Fruit fly (Drosophila melanogaster) whole organism, embryonic: Measurements from ENCODE around the gene CG14718.

Experiments
- ATbp ChIP-seq: fragments of 200-800 bp; sonication (Bioruptor generic); optimal IDR thresholded peaks from 2 replicates; lab custom pipeline; 2017; ENCODE audit warnings: missing biosample characterization, mild to moderate bottlenecking, missing genetic modification characterization, missing genetic modification reagents
- BEAF-32 ChIP-seq: fragments of 200-800 bp; sonication (Bioruptor generic); optimal IDR thresholded peaks from 3 replicates; lab custom pipeline; 2017; ENCODE audit warnings: missing biosample characterization, missing genetic modification characterization, mild to moderate bottlenecking, moderate library complexity, missing genetic modification reagents
- CG10654 ChIP-seq: fragments of 200-800 bp; sonication (Bioruptor generic); optimal IDR thresholded peaks from 2 replicates; lab custom pipeline; 2016; ENCODE audit warnings: missing biosample characterization, missing genetic modification characterization
- CG11504 ChIP-seq: fragments of 200-800 bp; sonication (Bioruptor generic); optimal IDR thresholded peaks from 3 replicates; lab custom pipeline; 2019; ENCODE audit warnings: missing biosample characterization, mild to moderate bottlenecking, missing genetic modification characterization, moderate library complexity
- CG11696 ChIP-seq: fragments of 200-800 bp; sonication (Bioruptor generic); IDR thresholded peaks from 2 replicates; pipeline ENCODE4 v1.3.6; 2022; ENCODE audit warnings: missing biosample characterization, missing genetic modification characterization
- CG12769 ChIP-seq: fragments of 200-800 bp; sonication (Bioruptor generic); optimal IDR thresholded peaks from 2 replicates; lab custom pipeline; 2019; ENCODE audit warnings: missing biosample characterization, mild to moderate bottlenecking, missing genetic modification characterization, moderate library complexity
- CG13287 ChIP-seq: fragments of 200-800 bp; sonication (Bioruptor generic); IDR thresholded peaks from 2 replicates; pipeline ENCODE4 v1.3.6; 2022; ENCODE audit warnings: missing biosample characterization, missing genetic modification characterization; ENCODE audit not compliant: partially characterized antibody
- CG14014 ChIP-seq: fragments of 200-800 bp; sonication (Bioruptor generic); IDR thresholded peaks from 2 replicates; pipeline ENCODE4 v1.3.6; 2022; ENCODE audit warnings: missing biosample characterization, missing genetic modification characterization
- CG15269 ChIP-seq: fragments of 200-800 bp; sonication (Bioruptor generic); optimal IDR thresholded peaks from 2 replicates; lab custom pipeline; 2018; ENCODE audit warnings: missing biosample characterization, mild to moderate bottlenecking, missing genetic modification characterization, moderate library complexity
- CG17361 ChIP-seq: fragments of 200-800 bp; sonication (Bioruptor generic); IDR thresholded peaks from 3 replicates; pipeline ENCODE4 v1.3.6; 2022; ENCODE audit warnings: missing biosample characterization, missing genetic modification characterization
- CG3065 ChIP-seq: fragments of 200-800 bp; sonication (Bioruptor generic); optimal IDR thresholded peaks from 2 replicates; lab custom pipeline; 2016; ENCODE audit warnings: missing biosample characterization, missing genetic modification characterization
- CG4617 ChIP-seq: fragments of 200-800 bp; sonication (Bioruptor generic); optimal IDR thresholded peaks from 3 replicates; lab custom pipeline; 2016; ENCODE audit warnings: missing biosample characterization, missing genetic modification characterization, borderline replicate concordance
- CG5180 ChIP-seq: fragments of 200-800 bp; sonication (Bioruptor generic); optimal IDR thresholded peaks from 3 replicates; lab custom pipeline; 2017; ENCODE audit warnings: missing biosample characterization, missing genetic modification characterization, mild to moderate bottlenecking, moderate library complexity, missing genetic modification reagents
- CG5953 ChIP-seq: fragments of 200-800 bp; sonication (Bioruptor generic); IDR thresholded peaks from 2 replicates; pipeline ENCODE4 v1.3.6; 2022; ENCODE audit warnings: missing biosample characterization, missing genetic modification characterization
- CG7271 ChIP-seq: fragments of 200-800 bp; sonication (Bioruptor generic); optimal IDR thresholded peaks from 2 replicates; lab custom pipeline; 2018; ENCODE audit warnings: missing biosample characterization, mild to moderate bottlenecking, missing genetic modification characterization, moderate library complexity
- CG7357 ChIP-seq: fragments of 200-800 bp; sonication (Bioruptor generic); IDR thresholded peaks from 3 replicates; pipeline ENCODE4 v1.3.6; 2022; ENCODE audit warnings: missing biosample characterization, missing genetic modification characterization
- CG8089 ChIP-seq: fragments of 200-800 bp; sonication (Bioruptor generic); optimal IDR thresholded peaks from 3 replicates; lab custom pipeline; 2016; ENCODE audit warnings: missing biosample characterization, missing genetic modification characterization
- CG8924 ChIP-seq: fragments of 200-800 bp; optimal IDR thresholded peaks from 3 replicates; lab custom pipeline; 2019; ENCODE audit warnings: missing biosample characterization, mild to moderate bottlenecking, missing genetic modification characterization, moderate library complexity
- CG9437 ChIP-seq: fragments of 200-800 bp; sonication (Bioruptor generic); optimal IDR thresholded peaks from 2 replicates; lab custom pipeline; 2018; ENCODE audit warnings: missing biosample characterization, mild to moderate bottlenecking, missing genetic modification characterization
- CoRest ChIP-seq: fragments of 200-800 bp; sonication (Bioruptor generic); optimal IDR thresholded peaks from 3 replicates; lab custom pipeline; 2018; ENCODE audit warnings: missing biosample characterization, mild to moderate bottlenecking, missing genetic modification characterization, moderate library complexity
- Dbx ChIP-seq: fragments of 200-800 bp; sonication (Bioruptor generic); IDR thresholded peaks from 3 replicates; pipeline ENCODE4 v1.3.6; 2022; ENCODE audit warnings: missing biosample characterization, missing genetic modification characterization
- Eip74EF ChIP-seq, 2 experiments: fragments of 200-800 bp in 1 of 2; fragments of >200 bp in 1 of 2; sonication (Bioruptor generic) in 1 of 2; optimal IDR thresholded peaks; 2 replicates each; lab custom pipeline; 2017 to 2019; ENCODE audit warnings: missing biosample characterization in 2 of 2, missing genetic modification characterization in 2 of 2, mild to moderate bottlenecking in 1 of 2, moderate library complexity in 1 of 2
- Hr51 ChIP-seq, 2 experiments: fragments of 200-800 bp; sonication (Bioruptor generic); optimal IDR thresholded peaks; 2 replicates in 1 of 2; 3 replicates in 1 of 2; lab custom pipeline; 2016 to 2018; ENCODE audit warnings: missing biosample characterization in 2 of 2, missing genetic modification characterization in 2 of 2, mild to moderate bottlenecking in 1 of 2, moderate library complexity in 1 of 2
- Meics ChIP-seq: fragments of 200-800 bp; sonication (Bioruptor generic); optimal IDR thresholded peaks from 2 replicates; lab custom pipeline; 2017; ENCODE audit warnings: missing biosample characterization, mild to moderate bottlenecking, missing genetic modification characterization
- Mrtf ChIP-seq: fragments of 200-800 bp; sonication (Bioruptor generic); IDR thresholded peaks from 3 replicates; pipeline ENCODE4 v1.3.6; 2022; ENCODE audit warnings: missing biosample characterization, missing genetic modification characterization
- NFAT ChIP-seq: fragments of 200-800 bp; sonication (Bioruptor generic); IDR thresholded peaks from 2 replicates; pipeline ENCODE4 v1.3.6; 2022; ENCODE audit warnings: missing biosample characterization, missing genetic modification characterization
- Oli ChIP-seq: fragments of 200-800 bp; sonication (Bioruptor generic); optimal IDR thresholded peaks from 2 replicates; lab custom pipeline; 2018; ENCODE audit warnings: missing biosample characterization, mild to moderate bottlenecking, missing genetic modification characterization, moderate library complexity
- Opbp ChIP-seq: fragments of 200-800 bp; sonication (Bioruptor generic); IDR thresholded peaks from 3 replicates; pipeline ENCODE4 v1.3.6; 2022; ENCODE audit warnings: missing biosample characterization, missing genetic modification characterization; ENCODE audit not compliant: partially characterized antibody
- PHDP ChIP-seq: fragments of 200-800 bp; sonication (Bioruptor generic); optimal IDR thresholded peaks from 3 replicates; lab custom pipeline; 2018; ENCODE audit warnings: missing biosample characterization, mild to moderate bottlenecking, missing genetic modification characterization, moderate library complexity
- Stat92E ChIP-seq, 3 experiments: fragments of >200 bp in 2 of 3; fragments of 200-800 bp in 1 of 3; sonication (Bioruptor generic) in 1 of 3; optimal IDR thresholded peaks; 2 replicates each; lab custom pipeline; 2017 to 2019; ENCODE audit warnings: missing biosample characterization in 3 of 3, missing genetic modification characterization in 3 of 3, mild to moderate bottlenecking in 1 of 3, moderate library complexity in 1 of 3
- ap ChIP-seq: fragments of 200-800 bp; sonication (Bioruptor generic); IDR thresholded peaks from 2 replicates; pipeline ENCODE4 v1.3.6; 2022; ENCODE audit warnings: missing biosample characterization, missing genetic modification characterization
- az2 ChIP-seq: fragments of 200-800 bp; sonication (Bioruptor generic); optimal IDR thresholded peaks from 3 replicates; lab custom pipeline; 2016; ENCODE audit warnings: missing biosample characterization, missing genetic modification characterization
- bcd ChIP-seq: fragments of 200-800 bp; sonication (Bioruptor generic); optimal IDR thresholded peaks from 2 replicates; lab custom pipeline; 2017; ENCODE audit warnings: missing biosample characterization, mild to moderate bottlenecking, missing genetic modification characterization
- bsh ChIP-seq, 2 experiments: fragments of 200-800 bp; sonication (Bioruptor generic); optimal IDR thresholded peaks; 2 replicates each; lab custom pipeline; 2017 to 2018; ENCODE audit warnings: mild to moderate bottlenecking in 2 of 2, missing biosample characterization in 2 of 2, missing genetic modification characterization in 2 of 2, moderate library complexity in 1 of 2
- btn ChIP-seq: fragments of 200-800 bp; sonication (Bioruptor generic); optimal IDR thresholded peaks from 2 replicates; lab custom pipeline; 2016; ENCODE audit warnings: missing biosample characterization, missing genetic modification characterization
- cg ChIP-seq: fragments of 200-800 bp; sonication (Bioruptor generic); optimal IDR thresholded peaks from 3 replicates; lab custom pipeline; 2019; ENCODE audit warnings: missing biosample characterization, mild to moderate bottlenecking, missing genetic modification characterization, moderate library complexity
- chinmo ChIP-seq: fragments of 200-800 bp; sonication (Bioruptor generic); IDR thresholded peaks from 4 replicates; pipeline ENCODE4 v1.3.6; 2022; ENCODE audit warnings: missing biosample characterization, missing genetic modification characterization; ENCODE audit not compliant: partially characterized antibody
- crol ChIP-seq: fragments of 200-800 bp; sonication (Bioruptor generic); IDR thresholded peaks from 2 replicates; pipeline ENCODE4 v1.3.6; 2022; ENCODE audit warnings: missing biosample characterization, missing genetic modification characterization
- esg ChIP-seq: fragments of 200-800 bp; sonication (Bioruptor generic); conservative IDR thresholded peaks from 2 replicates; pipeline ENCODE4 v1.3.6; 2022; ENCODE audit warnings: missing biosample characterization, missing genetic modification characterization
- gcm2 ChIP-seq: fragments of 200-800 bp; sonication (Bioruptor generic); optimal IDR thresholded peaks from 2 replicates; lab custom pipeline; 2016; ENCODE audit warnings: missing biosample characterization, missing genetic modification characterization
- gem ChIP-seq: fragments of 200-800 bp; sonication (Bioruptor generic); optimal IDR thresholded peaks from 2 replicates; lab custom pipeline; 2019; ENCODE audit warnings: missing biosample characterization, mild to moderate bottlenecking, missing genetic modification characterization, moderate library complexity
- grn ChIP-seq: fragments of 200-800 bp; sonication (Bioruptor generic); optimal IDR thresholded peaks from 3 replicates; lab custom pipeline; 2017; ENCODE audit warnings: missing biosample characterization, missing genetic modification characterization
- gro ChIP-seq: fragments of 200-800 bp; sonication (Bioruptor generic); optimal IDR thresholded peaks from 2 replicates; lab custom pipeline; 2016; ENCODE audit warnings: missing biosample characterization, missing genetic modification characterization
- jumu ChIP-seq: fragments of 200-800 bp; sonication (Bioruptor generic); optimal IDR thresholded peaks from 3 replicates; lab custom pipeline; 2016; ENCODE audit warnings: missing biosample characterization, missing genetic modification characterization
- maf-S ChIP-seq: fragments of 200-800 bp; sonication (Bioruptor generic); optimal IDR thresholded peaks from 2 replicates; lab custom pipeline; 2016; ENCODE audit warnings: missing biosample characterization, missing genetic modification characterization
- phol ChIP-seq: fragments of 200-800 bp; sonication (Bioruptor generic); optimal IDR thresholded peaks from 3 replicates; lab custom pipeline; 2018; ENCODE audit warnings: missing biosample characterization, mild to moderate bottlenecking, missing genetic modification characterization, moderate library complexity
- row ChIP-seq: fragments of 200-800 bp; sonication (Bioruptor generic); IDR thresholded peaks from 3 replicates; pipeline ENCODE4 v1.3.6; 2022; ENCODE audit warnings: missing biosample characterization, missing genetic modification characterization
- sima ChIP-seq: fragments of 200-800 bp; sonication (Bioruptor generic); optimal IDR thresholded peaks from 2 replicates; lab custom pipeline; 2016; ENCODE audit warnings: missing biosample characterization, missing genetic modification characterization
- unpg ChIP-seq: fragments of 200-800 bp; sonication (Bioruptor generic); optimal IDR thresholded peaks from 3 replicates; lab custom pipeline; 2018; ENCODE audit warnings: missing biosample characterization, mild to moderate bottlenecking, missing genetic modification characterization, moderate library complexity
- usp ChIP-seq: fragments of >200 bp; optimal IDR thresholded peaks from 2 replicates; lab custom pipeline; 2017; ENCODE audit warnings: missing biosample characterization, missing genetic modification characterization

The CG14718 gene

DNA sequence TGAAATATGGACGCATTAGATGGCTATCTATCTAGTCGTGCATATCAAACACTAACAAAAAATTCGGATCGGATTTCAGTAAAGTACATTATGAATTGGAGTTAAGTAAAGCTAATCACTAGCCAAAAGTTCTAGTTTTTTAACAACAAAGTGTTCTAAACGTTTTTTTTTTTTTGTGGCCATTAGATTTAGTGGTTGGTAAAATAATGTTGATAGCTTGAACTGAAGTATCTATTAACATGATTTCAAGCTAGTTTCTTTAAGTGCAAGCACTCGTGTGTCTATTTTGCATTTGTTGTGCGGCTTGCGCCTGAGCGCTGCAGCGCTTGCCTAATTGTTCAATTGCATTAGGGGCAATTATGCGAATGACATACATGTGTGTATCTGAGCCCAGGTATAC lies 37.8 kb upstream of the CG14718 start (continued):
- TF ChIP-seq phol (tag; lab: Kevin White, UChicago) (peak; percentile 11), jumu (GFP tag; lab: Kevin White, UChicago) (no peak), bsh (GFP tag; optimal IDR thresholded peaks at IDR 0.05; lab: Kevin White, UChicago) (peak in 1 of 2 experiments; percentile 9), Stat92E (GFP tag; optimal IDR thresholded peaks at IDR 0.05; lab: Kevin White, UChicago) (no peak), gcm2 (GFP tag; lab: Kevin White, UChicago) (no peak), row (GFP tag; lab: Robert Waterston, UW) (0 out of 3 replicates have a peak, but pooled peaks have one; percentile 14), CG5953 (GFP tag; lab: Robert Waterston, UW) (0 out of 2 replicates have a peak, but pooled peaks have one; percentile 51), CG7271 (tag; lab: Kevin White, UChicago) (no peak), ATbp (peak; percentile 16), unpg (no peak), cg (GFP tag; lab: Kevin White, UChicago) (no peak), btn (GFP tag; lab: Kevin White, UChicago) (no peak), CG11504 (peak; percentile 26), ap (GFP tag; lab: Robert Waterston, UW) (no peak), CG10654 (GFP tag; lab: Kevin White, UChicago) (no peak), NFAT (no peak), gro (GFP tag; lab: Kevin White, UChicago) (no peak), Oli (tag; lab: Kevin White, UChicago) (peak; percentile 12), Meics (GFP tag; lab: Kevin White, UChicago) (no peak), az2 (GFP tag; lab: Kevin White, UChicago) (peak; percentile 7), crol (GFP tag; lab: Robert Waterston, UW) (no peak), CG12769 (tag; lab: Kevin White, UChicago) (no peak), grn (GFP tag; lab: Kevin White, UChicago) (peak; percentile 4), bcd (GFP tag; lab: Kevin White, UChicago) (no peak), CG9437 (no peak), CG15269 (tag; lab: Kevin White, UChicago) (peak; percentile 15), CG3065 (GFP tag; lab: Kevin White, UChicago) (no peak), CG5180 (GFP tag; lab: Kevin White, UChicago) (no peak), Opbp (GFP tag; lab: Robert Waterston, UW) (no peak), Eip74EF (GFP tag; optimal IDR thresholded peaks at IDR 0.05; lab: Kevin White, UChicago) (no peak), Hr51 (GFP tag; optimal IDR thresholded peaks at IDR 0.05; lab: Kevin White, UChicago) (peak in 1 of 2 experiments; percentile 31), chinmo (GFP tag; lab: Robert Waterston, UW) (no peak), CoRest (tag; lab: Kevin White, UChicago) (peak; percentile 3), usp (GFP tag; lab: Kevin White, UChicago) (no peak), Dbx (no peak), gem (tag; lab: Kevin White, UChicago) (peak; percentile 41), Mrtf (no peak), CG4617 (no peak), sima (GFP tag; lab: Kevin White, UChicago) (no peak), CG8089 (no peak), CG17361 (GFP tag; lab: Robert Waterston, UW) (0 out of 3 replicates have a peak, but pooled peaks have one; percentile 37), CG14014 (GFP tag; lab: Robert Waterston, UW) (no peak), CG7357 (GFP tag; lab: Robert Waterston, UW) (no peak), PHDP (tag; lab: Kevin White, UChicago) (peak; percentile 2), BEAF-32 (GFP tag; lab: Kevin White, UChicago) (no peak), CG11696 (GFP tag; lab: Robert Waterston, UW) (no peak), CG13287 (no peak), CG8924 (tag; lab: Kevin White, UChicago) (no peak), maf-S (no peak), esg (GFP tag; lab: Robert Waterston, UW) (0 out of 2 replicates have a peak, but pooled peaks have one; percentile 6)
